Fruit fly (Drosophila melanogaster): ENCODE measurements around the gene Jhbp7.

dm6 chr3R:25232271-25232989, 5.0 kb upstream of the Jhbp7 start, which contains the start of gene Cad96Cb:
- TF ChIP-seq cyc (GFP tag; optimal IDR thresholded peaks at IDR 0.05) = peak; percentile 93
- peak; percentile 57 for TF ChIP-seq fd85E (GFP tag; optimal IDR thresholded peaks at IDR 0.05)
- TF ChIP-seq CG32006 (GFP tag; optimal IDR thresholded peaks at IDR 0.05) = peak; percentile 98
- peak; percentile 92 for TF ChIP-seq CG16779 (tag; optimal IDR thresholded peaks at IDR 0.05)
- peak; percentile 76 for TF ChIP-seq Blimp-1 (GFP tag; optimal IDR thresholded peaks at IDR 0.05)
- TF ChIP-seq svp (GFP tag) = peak; percentile 98
- TF ChIP-seq CG8119 (GFP tag; IDR thresholded peaks at IDR 0.05) = peak; percentile 94
- TF ChIP-seq Smox (GFP tag; optimal IDR thresholded peaks at IDR 0.05) = peak; percentile 91
